Worm (Caenorhabditis elegans) whole organism, L1 larva: ENCODE data around the gene K06G5.1.

ENCODE experiments used
- C34B4.2 ChIP-seq: sonication (generic microtip); optimal IDR thresholded peaks from 2 replicates; lab custom pipeline; 2017; ENCODE audit warnings: mild to moderate bottlenecking, missing genetic modification characterization, missing compliant biosample characterization
- dpl-1 ChIP-seq, 3 experiments: fragments of 150-350 bp in 2 of 3; sonication (generic microtip) in 1 of 3; optimal IDR thresholded peaks; 2 replicates each; lab custom pipeline; 2014 to 2017; ENCODE audit warnings: missing biosample characterization in 3 of 3, missing genetic modification characterization in 3 of 3, missing genetic modification reagents in 3 of 3
- egl-27 ChIP-seq, 2 experiments: fragments of 150-350 bp in 1 of 2; sonication (generic microtip); optimal IDR thresholded peaks; 3 replicates each; lab custom pipeline; 2017 to 2018; ENCODE audit warnings: missing biosample characterization in 2 of 2, missing genetic modification characterization in 2 of 2, missing genetic modification reagents in 2 of 2
- hlh-17 ChIP-seq: fragments of 200-800 bp; sonication (Bioruptor generic); optimal IDR thresholded peaks from 2 replicates; lab custom pipeline; 2018; ENCODE audit warnings: missing genetic modification characterization, mild to moderate bottlenecking, missing compliant biosample characterization, moderate library complexity, borderline replicate concordance
- jun-1 ChIP-seq: fragments of 150-350 bp; optimal IDR thresholded peaks from 2 replicates; lab custom pipeline; 2014; ENCODE audit warnings: missing biosample characterization, missing genetic modification reagents, missing genetic modification characterization
- lin-39 ChIP-seq: fragments of 150-350 bp; optimal IDR thresholded peaks from 2 replicates; lab custom pipeline; 2014; ENCODE audit warnings: missing biosample characterization, missing genetic modification reagents, missing genetic modification characterization
- mef-2 ChIP-seq: fragments of 150-350 bp; optimal IDR thresholded peaks from 2 replicates; lab custom pipeline; 2014; ENCODE audit warnings: missing biosample characterization, missing genetic modification characterization
- pag-3 ChIP-seq: sonication (generic microtip); optimal IDR thresholded peaks from 2 replicates; lab custom pipeline; 2017; ENCODE audit warnings: missing genetic modification characterization, mild to moderate bottlenecking, missing compliant biosample characterization, antibody characterized with exemption, borderline replicate concordance; ENCODE audit not compliant: insufficient read depth
- pqm-1 ChIP-seq: sonication (generic microtip); optimal IDR thresholded peaks from 3 replicates; lab custom pipeline; 2017; ENCODE audit warnings: missing biosample characterization, missing genetic modification characterization
- snpc-4 ChIP-seq: fragments of 150-350 bp; optimal IDR thresholded peaks from 2 replicates; lab custom pipeline; 2014; ENCODE audit warnings: missing biosample characterization, missing genetic modification characterization
- sup-37 ChIP-seq: fragments of 200-800 bp; sonication (Bioruptor generic); optimal IDR thresholded peaks from 2 replicates; lab custom pipeline; 2018; ENCODE audit warnings: mild to moderate bottlenecking, missing genetic modification characterization, missing compliant biosample characterization
- swsn-7 ChIP-seq: sonication (generic microtip); optimal IDR thresholded peaks from 2 replicates; lab custom pipeline; 2016; ENCODE audit warnings: missing genetic modification characterization, missing compliant biosample characterization
- tlp-1 ChIP-seq: fragments of 150-350 bp; optimal IDR thresholded peaks from 2 replicates; lab custom pipeline; 2014; ENCODE audit warnings: missing biosample characterization, missing genetic modification characterization
- ztf-11 ChIP-seq, 2 experiments: sonication (generic microtip); optimal IDR thresholded peaks; 2 replicates each; lab custom pipeline; 2016 to 2017; ENCODE audit warnings: missing genetic modification characterization in 2 of 2, missing biosample characterization in 1 of 2, missing compliant biosample characterization in 1 of 2

Gene K06G5.1

DNA sequence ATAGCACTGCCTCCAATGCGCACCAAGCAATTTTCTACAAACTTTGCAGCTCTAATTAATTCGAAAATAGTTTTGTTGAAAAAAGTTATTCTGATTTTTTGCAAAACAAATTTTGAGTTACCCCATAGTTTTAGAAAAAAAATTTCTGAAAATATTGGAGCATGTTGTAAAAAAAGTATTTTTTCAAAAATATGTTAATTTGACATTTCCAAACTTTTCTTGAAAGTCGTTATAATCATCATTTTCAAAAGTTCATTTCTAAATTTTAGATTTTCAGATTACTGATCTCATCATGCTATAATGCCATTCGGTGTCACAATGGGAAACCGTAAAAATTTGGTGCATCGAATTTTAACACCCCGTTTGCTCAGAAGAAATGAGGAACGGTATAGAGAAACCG is 53.0 kb downstream of the K06G5.1 start, which contains the start of gene del-1:
del-1 (plus strand) TSS at position 301 of the 400 bp plus-strand sequence.
- TF ChIP-seq mef-2 (no peak), C34B4.2 (tag; lab: Kevin White, UChicago) (no peak), snpc-4 (tag; lab: Kevin White, UChicago) (no peak), dpl-1 (GFP tag; optimal IDR thresholded peaks at IDR 0.05; lab: Kevin White, UChicago) (no peak), hlh-17 (GFP tag; lab: Kevin White, UChicago) (no peak), lin-39 (tag; lab: Kevin White, UChicago) (no peak), pag-3 (tag; lab: Kevin White, UChicago) (no peak), jun-1 (tag; lab: Kevin White, UChicago) (no peak), tlp-1 (tag; lab: Kevin White, UChicago) (no peak), ztf-11 (tag; optimal IDR thresholded peaks at IDR 0.05; lab: Kevin White, UChicago) (no peak), pqm-1 (tag; lab: Kevin White, UChicago) (no peak), sup-37 (GFP tag; lab: Kevin White, UChicago) (no peak), egl-27 (tag; optimal IDR thresholded peaks at IDR 0.05; lab: Kevin White, UChicago) (no peak), swsn-7 (no peak)
- TF ChIP-seq, all 84 proteins: peak for 0
